Fruit fly (Drosophila melanogaster): ENCODE measurements around the gene VAChT.

Gene VAChT

dm6 chr3R:18739978-18740954, 35.0 kb downstream of the VAChT start (continued):
- peak; percentile 8 for TF ChIP-seq CG17359 (tag; optimal IDR thresholded peaks at IDR 0.05)
- TF ChIP-seq CG17802 (tag; optimal IDR thresholded peaks at IDR 0.05): no peak
- TF ChIP-seq yki (optimal IDR thresholded peaks at IDR 0.05): peak; percentile 42
- peak; percentile 45 for TF ChIP-seq lab (GFP tag; optimal IDR thresholded peaks at IDR 0.05)
- no peak for TF ChIP-seq CG11560 (tag; IDR thresholded peaks at IDR 0.05)
- no peak for TF ChIP-seq CG6765 (GFP tag; optimal IDR thresholded peaks at IDR 0.05)
- no peak for TF ChIP-seq dati (GFP tag; IDR thresholded peaks at IDR 0.05)
- TF ChIP-seq CG9609 (GFP tag; optimal IDR thresholded peaks at IDR 0.05): no peak
- no peak for TF ChIP-seq CG1647 (GFP tag; optimal IDR thresholded peaks at IDR 0.05)
- TF ChIP-seq trh (GFP tag; optimal IDR thresholded peaks at IDR 0.05): no peak
- no peak for TF ChIP-seq ac (GFP tag; optimal IDR thresholded peaks at IDR 0.05)
- TF ChIP-seq B-H2 (GFP tag; optimal IDR thresholded peaks at IDR 0.05): no peak
- no peak for TF ChIP-seq dpn (GFP tag; optimal IDR thresholded peaks at IDR 0.05)
- TF ChIP-seq wek (GFP tag; optimal IDR thresholded peaks at IDR 0.05): peak; percentile 69
- TF ChIP-seq CG32532 (GFP tag; IDR thresholded peaks at IDR 0.05): peak; percentile 35; the same call in 1 of the 2 replicates
- TF ChIP-seq CG17829 (tag; optimal IDR thresholded peaks at IDR 0.05): no peak
- peak; percentile 0 for TF ChIP-seq BEAF-32 (GFP tag; optimal IDR thresholded peaks at IDR 0.05)
- TF ChIP-seq Nf-YB (GFP tag; optimal IDR thresholded peaks at IDR 0.05): peak; percentile 52
- no peak for TF ChIP-seq tio (GFP tag; optimal IDR thresholded peaks at IDR 0.05)
- no peak for TF ChIP-seq Gsc (GFP tag; IDR thresholded peaks at IDR 0.05)
- no peak for TF ChIP-seq dmrt99B (tag; optimal IDR thresholded peaks at IDR 0.05)
- TF ChIP-seq en (GFP tag; optimal IDR thresholded peaks at IDR 0.05): no peak
- TF ChIP-seq CG5953 (GFP tag; IDR thresholded peaks at IDR 0.05): no peak
- TF ChIP-seq CG14050 (GFP tag; IDR thresholded peaks at IDR 0.05): no peak
- TF ChIP-seq CG13123 (GFP tag; optimal IDR thresholded peaks at IDR 0.05): no peak
- TF ChIP-seq Xrp1 (GFP tag; IDR thresholded peaks at IDR 0.05): no peak
- TF ChIP-seq Asciz (GFP tag; optimal IDR thresholded peaks at IDR 0.05): no peak
- no peak for TF ChIP-seq nmo (GFP tag; optimal IDR thresholded peaks at IDR 0.05)
- peak; percentile 53 for TF ChIP-seq sug (tag; optimal IDR thresholded peaks at IDR 0.05)
- no peak for TF ChIP-seq HHEX (GFP tag; optimal IDR thresholded peaks at IDR 0.05)
- no peak for TF ChIP-seq emc (GFP tag; optimal IDR thresholded peaks at IDR 0.05)
- no peak for TF ChIP-seq CG11723 (GFP tag; optimal IDR thresholded peaks at IDR 0.05)
- peak; percentile 62 for TF ChIP-seq sr (GFP tag; IDR thresholded peaks at IDR 0.05)
- no peak for TF ChIP-seq NC2α (GFP tag; optimal IDR thresholded peaks at IDR 0.05)
- peak; percentile 30 for TF ChIP-seq CG13296 (GFP tag; optimal IDR thresholded peaks at IDR 0.05)
- peak; percentile 25 for TF ChIP-seq Fer1 (GFP tag; optimal IDR thresholded peaks at IDR 0.05)
- peak; percentile 23 for TF ChIP-seq CG9727 (GFP tag; optimal IDR thresholded peaks at IDR 0.05)
- no peak for TF ChIP-seq disco-r (GFP tag; optimal IDR thresholded peaks at IDR 0.05)
- peak; percentile 27 for TF ChIP-seq pros (GFP tag; optimal IDR thresholded peaks at IDR 0.05)
- no peak for TF ChIP-seq fd64A (GFP tag; optimal IDR thresholded peaks at IDR 0.05)
- peak; percentile 45; the same call in 1 of the 3 replicates for TF ChIP-seq Dbx (GFP tag; IDR thresholded peaks at IDR 0.05)
- TF ChIP-seq Ravus (GFP tag; IDR thresholded peaks at IDR 0.05): no peak
- TF ChIP-seq Sry-β (GFP tag; optimal IDR thresholded peaks at IDR 0.05): peak; percentile 98
- TF ChIP-seq CG4730 (GFP tag; IDR thresholded peaks at IDR 0.05): no peak
- TF ChIP-seq sd (tag; optimal IDR thresholded peaks at IDR 0.05): peak; percentile 41
- no peak for TF ChIP-seq CG14441 (GFP tag; IDR thresholded peaks at IDR 0.05)
- TF ChIP-seq CG9437 (GFP tag; optimal IDR thresholded peaks at IDR 0.05): no peak
- TF ChIP-seq gcm (GFP tag; optimal IDR thresholded peaks at IDR 0.05): no peak
- TF ChIP-seq mld (GFP tag; IDR thresholded peaks at IDR 0.05; ENCODE audit: partially characterized antibody): no peak

Measured in whole organism, embryonic.